Worm (Caenorhabditis elegans) whole organism, late embryonic: ENCODE data around the gene F10E9.12.
A peak's percentile ranks its signal among the peaks of the same experiment; 100 is the strongest.
"Not testable (repeated sequence)": the region's sequence is repeated elsewhere in the genome, so short reads cannot be mapped to it uniquely, and the experiment has no call there.

Source experiments
- C08G9.2 ChIP-seq: sonication (generic microtip); optimal IDR thresholded peaks from 2 replicates; lab custom pipeline; 2016; ENCODE audit warnings: mild to moderate bottlenecking, missing genetic modification characterization, moderate library complexity, missing compliant biosample characterization
- F13H6.1 ChIP-seq: sonication (generic microtip); optimal IDR thresholded peaks from 2 replicates; lab custom pipeline; 2016; ENCODE audit warnings: missing genetic modification characterization, missing compliant biosample characterization
- ahr-1 ChIP-seq: sonication (generic microtip); optimal IDR thresholded peaks from 2 replicates; lab custom pipeline; 2016; ENCODE audit warnings: missing genetic modification characterization, missing compliant biosample characterization
- ama-1 ChIP-seq: fragments of 150-350 bp; optimal IDR thresholded peaks from 2 replicates; lab custom pipeline; 2014
- ceh-18 ChIP-seq: sonication (generic microtip); optimal IDR thresholded peaks from 2 replicates; lab custom pipeline; 2016; ENCODE audit warnings: missing genetic modification characterization, missing compliant biosample characterization
- ceh-2 ChIP-seq: sonication (generic microtip); optimal IDR thresholded peaks from 2 replicates; lab custom pipeline; 2016; ENCODE audit warnings: missing genotype, missing genetic modification characterization, missing compliant biosample characterization
- ceh-31 ChIP-seq: sonication (generic microtip); optimal IDR thresholded peaks from 2 replicates; lab custom pipeline; 2016; ENCODE audit warnings: missing genetic modification characterization, missing compliant biosample characterization
- ceh-34 ChIP-seq: sonication (generic microtip); optimal IDR thresholded peaks from 2 replicates; lab custom pipeline; 2016; ENCODE audit warnings: mild to moderate bottlenecking, missing genetic modification characterization, missing compliant biosample characterization
- ceh-45 ChIP-seq: fragments of 200-800 bp; sonication (Bioruptor generic); IDR thresholded peaks from 2 replicates; pipeline ENCODE4 v1.3.6; 2022; ENCODE audit warnings: missing genetic modification reagents, missing genetic modification characterization, missing compliant biosample characterization
- ceh-48 ChIP-seq: sonication (generic microtip); optimal IDR thresholded peaks from 2 replicates; lab custom pipeline; 2016; ENCODE audit warnings: missing genetic modification characterization, inconsistent platforms, missing compliant biosample characterization
- che-1 ChIP-seq: sonication (generic microtip); optimal IDR thresholded peaks from 2 replicates; lab custom pipeline; 2016; ENCODE audit warnings: mild to moderate bottlenecking, missing genetic modification characterization, missing compliant biosample characterization
- dmd-4 ChIP-seq: sonication (generic microtip); optimal IDR thresholded peaks from 2 replicates; lab custom pipeline; 2016; ENCODE audit warnings: borderline replicate concordance, missing genetic modification characterization, missing compliant biosample characterization
- fax-1 ChIP-seq: sonication (generic microtip); optimal IDR thresholded peaks from 2 replicates; lab custom pipeline; 2016; ENCODE audit warnings: missing genotype, missing genetic modification characterization, missing compliant biosample characterization
- fkh-10 ChIP-seq: fragments of 150-350 bp; optimal IDR thresholded peaks from 2 replicates; lab custom pipeline; 2014; ENCODE audit warnings: missing biosample characterization, missing genetic modification reagents, missing genetic modification characterization
- hlh-13 ChIP-seq: fragments of 200-800 bp; sonication (Bioruptor generic); optimal IDR thresholded peaks from 2 replicates; lab custom pipeline; 2018; ENCODE audit warnings: mild to moderate bottlenecking, missing genetic modification characterization, missing compliant biosample characterization
- hlh-30 ChIP-seq: sonication (generic microtip); optimal IDR thresholded peaks from 2 replicates; lab custom pipeline; 2017; ENCODE audit warnings: antibody characterized with exemption, missing genetic modification characterization, missing compliant biosample characterization; ENCODE audit not compliant: insufficient read depth
- hlh-6 ChIP-seq: sonication (generic microtip); optimal IDR thresholded peaks from 2 replicates; lab custom pipeline; 2016; ENCODE audit warnings: missing genotype, missing genetic modification characterization, missing compliant biosample characterization
- nfya-1 ChIP-seq: sonication (generic microtip); optimal IDR thresholded peaks from 2 replicates; lab custom pipeline; 2017; ENCODE audit warnings: missing genetic modification characterization, mild to moderate bottlenecking, missing compliant biosample characterization, antibody characterized with exemption, moderate library complexity
- npax-4 ChIP-seq: sonication (generic microtip); optimal IDR thresholded peaks from 2 replicates; lab custom pipeline; 2016; ENCODE audit warnings: missing genetic modification characterization, missing compliant biosample characterization
- odd-2 ChIP-seq: sonication (generic microtip); optimal IDR thresholded peaks from 2 replicates; lab custom pipeline; 2017; ENCODE audit warnings: antibody characterized with exemption, mild to moderate bottlenecking, missing genetic modification characterization, missing compliant biosample characterization
- pag-3 ChIP-seq: sonication (generic microtip); optimal IDR thresholded peaks from 2 replicates; lab custom pipeline; 2016; ENCODE audit warnings: missing compliant biosample characterization, missing genetic modification characterization, borderline replicate concordance
- pha-2 ChIP-seq: sonication (generic microtip); optimal IDR thresholded peaks from 2 replicates; lab custom pipeline; 2017; ENCODE audit warnings: mild to moderate bottlenecking, missing genetic modification characterization, missing compliant biosample characterization
- pros-1 ChIP-seq: fragments of 150-350 bp; optimal IDR thresholded peaks from 2 replicates; lab custom pipeline; 2014; ENCODE audit warnings: missing biosample characterization, missing genetic modification reagents, missing genetic modification characterization
- rnt-1 ChIP-seq: sonication (generic microtip); optimal IDR thresholded peaks from 2 replicates; lab custom pipeline; 2016; ENCODE audit warnings: missing genetic modification characterization, missing compliant biosample characterization
- sox-2 ChIP-seq: fragments of 200-800 bp; sonication (Bioruptor generic); IDR thresholded peaks from 2 replicates; pipeline ENCODE4 v1.3.6; 2022; ENCODE audit warnings: missing genetic modification reagents, missing genetic modification characterization, missing compliant biosample characterization
- sox-4 ChIP-seq: sonication (generic microtip); optimal IDR thresholded peaks from 2 replicates; lab custom pipeline; 2017; ENCODE audit warnings: mild to moderate bottlenecking, missing genetic modification characterization, inconsistent platforms, missing compliant biosample characterization
- syd-9 ChIP-seq: sonication (generic microtip); optimal IDR thresholded peaks from 2 replicates; lab custom pipeline; 2016; ENCODE audit warnings: mild to moderate bottlenecking, missing genetic modification characterization, moderate library complexity, missing compliant biosample characterization
- tbx-7 ChIP-seq: sonication (generic microtip); optimal IDR thresholded peaks from 2 replicates; lab custom pipeline; 2016; ENCODE audit warnings: missing genotype, missing genetic modification characterization, missing compliant biosample characterization
- unc-42 ChIP-seq: sonication (generic microtip); optimal IDR thresholded peaks from 2 replicates; lab custom pipeline; 2016; ENCODE audit warnings: missing genotype, missing genetic modification characterization, missing compliant biosample characterization
- unc-55 ChIP-seq: sonication (generic microtip); optimal IDR thresholded peaks from 2 replicates; lab custom pipeline; 2017; ENCODE audit warnings: missing biosample characterization, missing genetic modification reagents, missing genetic modification characterization
- unc-86 ChIP-seq: sonication (generic microtip); optimal IDR thresholded peaks from 2 replicates; lab custom pipeline; 2016; ENCODE audit warnings: missing genetic modification characterization, missing compliant biosample characterization

Gene F10E9.12

DNA sequence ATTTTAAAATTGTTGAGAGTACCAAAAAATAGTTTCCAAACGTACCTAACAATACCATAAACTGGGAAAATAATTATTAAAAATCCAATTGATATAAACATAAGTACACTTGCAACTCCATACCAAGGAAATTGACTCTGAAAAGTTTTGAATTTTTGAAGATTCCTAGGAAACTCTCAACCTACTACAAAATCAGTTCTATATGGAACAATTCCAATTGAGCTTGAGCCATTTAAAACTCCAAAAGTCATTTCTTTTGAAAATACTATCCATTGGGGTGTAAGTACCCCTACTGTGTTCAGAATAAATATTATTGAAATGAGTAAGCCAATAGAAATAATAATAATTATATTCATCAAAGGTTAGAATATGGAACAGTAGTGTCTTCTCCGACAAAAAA is 15.0 kb downstream of the F10E9.12 start, which contains the start of gene clc-28:
TSS of gene clc-28 (minus strand) at position 101 of the 400 bp plus-strand sequence.
- TF ChIP-seq hlh-6 (tag; lab: Kevin White, UChicago); hlh-13 (GFP tag; lab: Kevin White, UChicago); sox-4 (tag; lab: Kevin White, UChicago): not testable (repeated sequence)

- not testable (repeated sequence) for TF ChIP-seq unc-42; fax-1 (tag; lab: Kevin White, UChicago); ceh-2 (tag; lab: Kevin White, UChicago)
Observed at ce11 chrIII:8344283-8344682, 19.9 kb downstream of the F10E9.12 start, which contains the start of gene ZC262.7. TSS of gene ZC262.7 (minus strand) at chrIII:8344336.

DNA sequence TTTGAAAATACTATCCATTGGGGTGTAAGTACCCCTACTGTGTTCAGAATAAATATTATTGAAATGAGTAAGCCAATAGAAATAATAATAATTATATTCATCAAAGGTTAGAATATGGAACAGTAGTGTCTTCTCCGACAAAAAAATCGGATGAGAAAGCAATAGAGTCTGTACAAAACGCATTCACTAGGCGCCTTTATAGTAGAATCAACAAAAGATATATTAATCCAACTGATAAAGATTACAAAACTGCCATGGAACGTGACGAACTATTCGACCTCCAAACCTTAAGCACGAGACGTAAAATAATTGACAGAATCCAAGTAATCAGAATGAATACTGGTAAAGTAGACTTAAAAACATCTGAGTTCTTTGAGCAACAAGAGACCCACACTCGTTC is 23.5 kb downstream of the F10E9.12 start, which contains the start of gene clc-29:
TSS of gene clc-29 (minus strand) at position 101 of the 400 bp plus-strand sequence.
- not testable (repeated sequence) for TF ChIP-seq pha-2 (tag; lab: Kevin White, UChicago); fkh-10; dmd-4

DNA sequence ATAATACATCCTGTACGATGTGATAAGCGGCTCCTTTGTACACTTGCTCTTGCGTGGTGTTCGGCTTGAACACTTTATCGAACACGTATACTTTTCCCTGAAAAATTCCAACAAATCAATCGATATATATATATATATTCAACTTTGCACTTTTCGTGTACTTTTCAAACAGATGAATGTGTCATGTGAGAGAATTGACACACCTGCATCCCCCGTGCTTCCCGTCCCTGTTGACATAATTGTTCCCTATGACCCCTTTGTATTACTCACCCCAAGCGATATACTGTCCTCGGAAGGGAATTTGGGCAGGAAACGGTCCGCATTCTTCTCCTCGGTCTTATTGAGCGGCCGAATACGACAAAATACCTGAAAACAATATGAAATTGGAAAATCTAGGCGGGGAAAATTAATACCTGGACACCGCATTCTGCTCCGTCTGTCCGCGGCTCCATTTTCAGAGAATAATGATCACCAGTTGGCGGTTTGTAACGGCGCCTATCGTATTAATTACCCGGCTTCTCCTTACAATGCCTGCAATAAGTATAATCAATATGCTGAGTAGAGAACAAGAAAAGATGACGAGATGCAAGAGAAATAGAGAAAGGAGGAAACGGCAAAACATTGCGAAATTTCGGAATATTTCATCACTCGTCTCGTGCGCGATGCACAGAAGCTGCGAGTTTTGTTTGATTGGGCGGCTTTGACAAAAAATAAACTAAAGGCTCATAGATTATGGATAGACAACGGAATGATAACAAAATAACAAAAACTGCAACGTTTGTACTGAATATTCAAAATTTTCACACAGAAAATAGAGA is 30.5 kb downstream of the F10E9.12 start, which contains the start of gene unc-116:
TSS of gene unc-116 (minus strand) at position 531 of the 818 bp plus-strand sequence.
- TF ChIP-seq F13H6.1: no peak
- TF ChIP-seq ceh-31 (tag; lab: Kevin White, UChicago): peak; percentile 5
- TF ChIP-seq ceh-48 (tag; lab: Kevin White, UChicago): peak; percentile 44
- peak; percentile 3 for TF ChIP-seq unc-42
- peak; percentile 20 for TF ChIP-seq nfya-1
- TF ChIP-seq ama-1 (lab: Kevin White, UChicago): peak; percentile 47
- TF ChIP-seq hlh-30 (tag; lab: Kevin White, UChicago): peak; percentile 86
- TF ChIP-seq unc-55: peak; percentile 59
- TF ChIP-seq pros-1 (tag; lab: Kevin White, UChicago): no peak
- no peak for TF ChIP-seq ceh-45 (GFP tag; lab: Robert Waterston, UW)
- peak; percentile 11; the same call in 1 of the 2 replicates for TF ChIP-seq sox-2 (GFP tag; lab: Robert Waterston, UW)
- TF ChIP-seq C08G9.2 (tag; lab: Kevin White, UChicago): no peak

ce11 chrIII:8355462-8355815 is 31.1 kb downstream of the F10E9.12 start:
- TF ChIP-seq nfya-1 (no peak), odd-2 (tag; lab: Kevin White, UChicago) (no peak), ahr-1 (tag; lab: Kevin White, UChicago) (no peak), syd-9 (tag; lab: Kevin White, UChicago) (no peak), rnt-1 (no peak), pha-2 (tag; lab: Kevin White, UChicago) (no peak), tbx-7 (no peak), sox-4 (tag; lab: Kevin White, UChicago) (no peak), C08G9.2 (tag; lab: Kevin White, UChicago) (no peak), unc-86 (no peak), npax-4 (tag; lab: Kevin White, UChicago) (no peak), ceh-31 (tag; lab: Kevin White, UChicago) (no peak), ceh-2 (tag; lab: Kevin White, UChicago) (no peak), unc-55 (no peak), pag-3 (tag; lab: Kevin White, UChicago) (no peak), ceh-34 (no peak), che-1 (tag; lab: Kevin White, UChicago) (no peak), ceh-18 (tag; lab: Kevin White, UChicago) (no peak), F13H6.1 (no peak)
